Fruit fly (Drosophila melanogaster) whole organism, embryonic: ENCODE measurements around the gene Trm1.

Experiments
- CG10654 ChIP-seq: fragments of 200-800 bp; sonication (Bioruptor generic); optimal IDR thresholded peaks from 2 replicates; lab custom pipeline; 2016; ENCODE audit warnings: missing biosample characterization, missing genetic modification characterization
- CG10979 ChIP-seq: fragments of 200-800 bp; sonication (Bioruptor generic); optimal IDR thresholded peaks from 2 replicates; lab custom pipeline; 2018; ENCODE audit warnings: missing biosample characterization, mild to moderate bottlenecking, missing genetic modification characterization, moderate library complexity
- CG9609 ChIP-seq: fragments of 200-800 bp; sonication (Bioruptor generic); optimal IDR thresholded peaks from 3 replicates; lab custom pipeline; 2016; ENCODE audit warnings: missing biosample characterization, missing genetic modification characterization
- Dek ChIP-seq: fragments of 200-800 bp; sonication (Bioruptor generic); optimal IDR thresholded peaks from 3 replicates; lab custom pipeline; 2019; ENCODE audit warnings: missing biosample characterization, mild to moderate bottlenecking, missing genetic modification characterization, moderate library complexity
- Hr78 ChIP-seq, 2 experiments: fragments of 200-800 bp in 1 of 2; fragments of >200 bp in 1 of 2; sonication (Bioruptor generic) in 1 of 2; optimal IDR thresholded peaks; 2 replicates each; lab custom pipeline; 2017 to 2019; ENCODE audit warnings: missing biosample characterization in 2 of 2, missing genetic modification characterization in 2 of 2, mild to moderate bottlenecking in 1 of 2, moderate library complexity in 1 of 2
- chinmo ChIP-seq: fragments of 200-800 bp; sonication (Bioruptor generic); IDR thresholded peaks from 4 replicates; pipeline ENCODE4 v1.3.6; 2022; ENCODE audit warnings: missing biosample characterization, missing genetic modification characterization; ENCODE audit not compliant: partially characterized antibody
- ewg ChIP-seq: fragments of 200-800 bp; sonication (Bioruptor generic); optimal IDR thresholded peaks from 3 replicates; lab custom pipeline; 2017; ENCODE audit warnings: mild to moderate bottlenecking, missing biosample characterization, missing genetic modification reagents, missing genetic modification characterization
- kay ChIP-seq: fragments of 200-800 bp; sonication (Bioruptor generic); optimal IDR thresholded peaks from 2 replicates; lab custom pipeline; 2016; ENCODE audit warnings: missing biosample characterization, missing genetic modification characterization
- lov ChIP-seq, 2 experiments: fragments of 200-800 bp in 1 of 2; fragments of >200 bp in 1 of 2; sonication (Bioruptor generic) in 1 of 2; IDR thresholded peaks in 1 of 2; optimal IDR thresholded peaks in 1 of 2; 2 replicates in 1 of 2; 3 replicates in 1 of 2; pipeline versions ENCODE4 v1.3.6 to Lab custom; 2017 to 2022; ENCODE audit warnings: missing biosample characterization in 1 of 2, missing genetic modification characterization in 1 of 2
- onecut ChIP-seq: fragments of 200-800 bp; sonication (Bioruptor generic); IDR thresholded peaks from 2 replicates; pipeline ENCODE4 v1.3.6; 2022; ENCODE audit warnings: missing biosample characterization, missing genetic modification characterization
- ssp ChIP-seq: fragments of 200-800 bp; sonication (Bioruptor generic); IDR thresholded peaks from 2 replicates; pipeline ENCODE4 v1.3.6; 2022; ENCODE audit warnings: missing biosample characterization, missing genetic modification characterization
- ttk ChIP-seq: fragments of 200-800 bp; sonication (Bioruptor generic); IDR thresholded peaks from 2 replicates; pipeline ENCODE4 v2.1.2; 2022; ENCODE audit warnings: missing biosample characterization, missing genetic modification characterization

DNA sequence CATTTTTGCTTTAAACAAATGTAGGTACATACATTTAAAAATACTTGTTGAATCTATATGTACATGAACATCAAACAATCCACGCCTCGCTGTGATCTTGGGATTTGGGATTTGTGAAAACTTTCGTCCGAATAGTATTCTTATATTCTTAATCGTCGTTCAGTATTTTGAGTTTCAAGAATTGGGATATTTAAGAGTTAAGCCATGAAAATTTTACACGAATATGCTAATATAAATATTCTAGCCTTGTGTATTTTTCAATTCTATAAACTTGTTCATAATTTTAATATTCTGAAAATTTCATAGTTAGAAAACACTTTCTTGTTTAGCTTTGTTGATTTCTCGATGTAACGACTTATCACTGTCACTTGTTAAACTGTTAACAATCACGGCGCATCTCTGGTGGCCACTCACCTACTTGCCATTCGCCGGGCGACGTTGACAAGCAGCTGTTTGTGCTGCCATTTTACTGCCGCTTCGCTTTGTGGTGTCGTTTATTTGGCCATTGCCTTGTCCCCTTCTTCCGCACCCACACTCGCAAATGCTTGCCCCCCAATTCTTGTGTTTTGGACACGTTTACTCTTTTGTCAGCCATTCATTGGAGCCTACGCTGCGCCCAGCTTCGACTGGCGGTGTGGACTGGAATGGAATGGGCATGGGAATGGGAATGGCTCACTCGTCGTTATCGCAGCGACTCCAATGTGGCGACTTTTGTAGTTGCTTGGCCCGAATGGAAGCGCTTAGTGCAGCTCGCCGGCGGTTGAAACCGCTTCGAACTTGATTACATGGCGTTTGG is 8.3 kb downstream of the Trm1 start:
- TF ChIP-seq Hr78 (GFP tag; optimal IDR thresholded peaks at IDR 0.05; lab: Kevin White, UChicago) (no peak), CG10979 (no peak), lov (optimal IDR thresholded peaks at IDR 0.05; lab: Kevin White, UChicago) (no peak), lov (GFP tag; IDR thresholded peaks at IDR 0.05; lab: Robert Waterston, UW) (no peak), ewg (GFP tag; lab: Kevin White, UChicago) (no peak), chinmo (GFP tag; lab: Robert Waterston, UW) (peak; percentile 32; the same call in 1 of the 4 replicates), CG10654 (GFP tag; lab: Kevin White, UChicago) (no peak), kay (GFP tag; lab: Kevin White, UChicago) (no peak), ttk (no peak), onecut (no peak), Dek (tag; lab: Kevin White, UChicago) (no peak), CG9609 (no peak), ssp (GFP tag; lab: Robert Waterston, UW) (no peak)
